Worm (Caenorhabditis elegans): Measurements from ENCODE around the gene gldc-1.

gldc-1 gene

DNA sequence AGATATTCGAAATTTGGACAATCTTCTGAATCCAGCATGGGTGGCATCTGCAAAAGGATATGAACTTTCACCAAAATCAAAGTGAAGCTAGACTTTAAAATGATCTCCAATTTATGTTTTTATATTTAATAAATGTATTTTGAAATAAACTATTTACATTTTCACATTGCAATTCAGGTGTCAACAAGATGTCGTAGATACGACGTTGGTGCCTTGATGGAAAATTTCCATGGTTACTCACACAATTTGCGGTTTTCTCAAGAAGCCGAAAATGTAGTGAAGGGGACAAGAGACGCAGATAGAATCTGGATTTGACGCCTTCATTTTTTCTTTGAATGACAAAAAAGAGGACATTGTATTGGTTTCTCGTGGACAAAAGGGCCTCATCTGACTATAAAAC is 49.3 kb downstream of the gldc-1 start, which contains the start of gene rgs-3:
rgs-3 (plus strand) TSS at position 301 of the 400 bp plus-strand sequence.
- TF ChIP-seq mml-1 (tag; optimal IDR thresholded peaks at IDR 0.05) (no peak), snpc-4 (tag; optimal IDR thresholded peaks at IDR 0.05) (no peak)

DNA sequence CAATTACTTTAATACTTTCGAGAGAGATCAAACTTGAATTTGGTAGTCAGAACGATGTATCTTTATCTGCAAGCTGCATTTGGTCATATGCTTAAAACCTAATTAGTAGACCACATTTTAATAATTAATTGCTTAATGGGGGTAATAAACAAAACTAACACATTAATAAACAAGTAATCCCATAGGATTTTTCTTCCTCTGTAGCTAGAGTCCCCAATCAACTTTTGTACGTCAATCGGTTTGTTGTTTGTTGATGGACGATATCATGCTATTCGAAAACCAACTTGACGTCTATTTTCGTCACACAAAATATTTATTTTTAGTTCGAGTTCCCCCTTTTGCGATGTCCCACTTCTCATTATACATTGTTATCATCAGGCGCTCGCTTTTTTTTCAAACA is 51.3 kb downstream of the gldc-1 start:
- TF ChIP-seq nhr-23 (tag; optimal IDR thresholded peaks at IDR 0.05), result no peak

Data from whole organism, L3 larva.